Worm (Caenorhabditis elegans) whole organism, late embryonic: ENCODE measurements around the gene C08A9.3.

ENCODE experiments used
- F13H6.1 ChIP-seq: sonication (generic microtip); optimal IDR thresholded peaks from 2 replicates; lab custom pipeline; 2016; ENCODE audit warnings: missing genetic modification characterization, missing compliant biosample characterization
- ama-1 ChIP-seq: fragments of 150-350 bp; optimal IDR thresholded peaks from 2 replicates; lab custom pipeline; 2014
- ceh-22 ChIP-seq: sonication (generic microtip); optimal IDR thresholded peaks from 2 replicates; lab custom pipeline; 2017; ENCODE audit warnings: missing biosample characterization, missing genetic modification characterization
- ceh-9 ChIP-seq: sonication (generic microtip); optimal IDR thresholded peaks from 2 replicates; lab custom pipeline; 2016; ENCODE audit warnings: mild to moderate bottlenecking, missing genetic modification characterization, inconsistent platforms, missing compliant biosample characterization
- fkh-10 ChIP-seq: fragments of 150-350 bp; optimal IDR thresholded peaks from 2 replicates; lab custom pipeline; 2014; ENCODE audit warnings: missing biosample characterization, missing genetic modification reagents, missing genetic modification characterization
- lim-6 ChIP-seq: sonication (generic microtip); optimal IDR thresholded peaks from 2 replicates; lab custom pipeline; 2016; ENCODE audit warnings: missing genetic modification characterization, missing compliant biosample characterization
- lin-11 ChIP-seq: fragments of 200-800 bp; sonication (Bioruptor generic); optimal IDR thresholded peaks from 2 replicates; lab custom pipeline; 2018; ENCODE audit warnings: mild to moderate bottlenecking, missing genetic modification characterization, missing compliant biosample characterization
- nfya-1 ChIP-seq: sonication (generic microtip); optimal IDR thresholded peaks from 2 replicates; lab custom pipeline; 2017; ENCODE audit warnings: missing genetic modification characterization, mild to moderate bottlenecking, missing compliant biosample characterization, antibody characterized with exemption, moderate library complexity
- nhr-11 ChIP-seq: fragments of 150-350 bp; optimal IDR thresholded peaks from 2 replicates; lab custom pipeline; 2014; ENCODE audit warnings: missing biosample characterization, missing genetic modification characterization
- pax-1 ChIP-seq: fragments of 150-350 bp; optimal IDR thresholded peaks from 2 replicates; lab custom pipeline; 2014; ENCODE audit warnings: missing biosample characterization, missing genetic modification characterization
- pqm-1 ChIP-seq: sonication (generic microtip); optimal IDR thresholded peaks from 2 replicates; lab custom pipeline; 2016; ENCODE audit warnings: missing genetic modification characterization, missing compliant biosample characterization
- rnt-1 ChIP-seq: sonication (generic microtip); optimal IDR thresholded peaks from 2 replicates; lab custom pipeline; 2016; ENCODE audit warnings: missing genetic modification characterization, missing compliant biosample characterization
- ztf-16 ChIP-seq: sonication (generic microtip); optimal IDR thresholded peaks from 2 replicates; lab custom pipeline; 2017; ENCODE audit warnings: missing genetic modification characterization, missing compliant biosample characterization

- TF ChIP-seq ceh-9 (tag; lab: Kevin White, UChicago): no peak
- no peak for TF ChIP-seq fkh-10 (GFP tag; lab: Kevin White, UChicago)
- no peak for TF ChIP-seq lin-11 (tag; lab: Kevin White, UChicago)
- TF ChIP-seq rnt-1 (tag; lab: Kevin White, UChicago): peak; percentile 44
- no peak for TF ChIP-seq ztf-16
- no peak for TF ChIP-seq ceh-22 (tag; lab: Kevin White, UChicago)
- TF ChIP-seq F13H6.1 (tag; lab: Kevin White, UChicago): no peak
- no peak for TF ChIP-seq lim-6 (tag; lab: Kevin White, UChicago)
- no peak for TF ChIP-seq pqm-1 (tag; lab: Kevin White, UChicago)
- TF ChIP-seq nfya-1 (tag; lab: Kevin White, UChicago): no peak
- TF ChIP-seq nhr-11 (tag; lab: Kevin White, UChicago): no peak
- TF ChIP-seq pax-1 (tag; lab: Kevin White, UChicago): no peak
- TF ChIP-seq ama-1 (lab: Kevin White, UChicago): no peak
Measured at ce11 chrX:17042946-17043345, 50.2 kb downstream of the C08A9.3 start, which contains the start of gene F35B3.7.
